Worm (Caenorhabditis elegans) whole organism, L4 larva: ENCODE measurements around the gene C41G6.12.
"Not testable (repeated sequence)": the region's sequence is repeated elsewhere in the genome, so short reads cannot be mapped to it uniquely, and the experiment has no call there.

Experiments used
- ceh-82 ChIP-seq: sonication (generic microtip); optimal IDR thresholded peaks from 2 replicates; lab custom pipeline; 2017; ENCODE audit warnings: missing biosample characterization, missing genetic modification characterization
- dpl-1 ChIP-seq: fragments of 150-350 bp; optimal IDR thresholded peaks from 2 replicates; lab custom pipeline; 2014; ENCODE audit warnings: missing biosample characterization, missing genetic modification reagents, missing genetic modification characterization
- duxl-1 ChIP-seq: sonication (generic microtip); optimal IDR thresholded peaks from 2 replicates; lab custom pipeline; 2016; ENCODE audit warnings: mild to moderate bottlenecking, missing genetic modification characterization, moderate library complexity, missing compliant biosample characterization; ENCODE audit not compliant: poor library complexity
- nhr-77 ChIP-seq: fragments of 150-350 bp; optimal IDR thresholded peaks from 2 replicates; lab custom pipeline; 2014; ENCODE audit warnings: missing biosample characterization, missing genetic modification characterization
- skn-1 ChIP-seq: fragments of 150-350 bp; optimal IDR thresholded peaks from 2 replicates; lab custom pipeline; 2014; ENCODE audit warnings: missing biosample characterization, missing genetic modification characterization
- vab-7 ChIP-seq: fragments of 200-800 bp; sonication (Bioruptor generic); IDR thresholded peaks from 2 replicates; pipeline ENCODE4 v1.3.6; 2022; ENCODE audit warnings: missing genetic modification reagents, missing genetic modification characterization, missing compliant biosample characterization

ce11 chrV:15250304-15250703 lies 42.7 kb upstream of the C41G6.12 start, which contains the start of gene srd-28:
- TF ChIP-seq duxl-1 (tag; lab: Kevin White, UChicago); ceh-82; dpl-1 (GFP tag; lab: Kevin White, UChicago); nhr-77; vab-7 (GFP tag; lab: Robert Waterston, UW); skn-1: not testable (repeated sequence)
